Fruit fly (Drosophila melanogaster) whole organism, pupa: ENCODE data around the gene stg.
A peak's percentile ranks its signal among the peaks of the same experiment; 100 is the strongest.

Experiments used
- CG10348 ChIP-seq: fragments of 200-800 bp; sonication (Bioruptor generic); IDR thresholded peaks from 2 replicates; pipeline ENCODE4 v1.3.6; 2022; ENCODE audit warnings: missing biosample characterization, missing genetic modification characterization
- CG12605 ChIP-seq: fragments of 200-800 bp; sonication (Bioruptor generic); IDR thresholded peaks from 2 replicates; pipeline ENCODE4 v1.3.6; 2022; ENCODE audit warnings: missing biosample characterization, missing genetic modification characterization
- CG13204 ChIP-seq: fragments of 200-800 bp; sonication (Bioruptor generic); optimal IDR thresholded peaks from 2 replicates; lab custom pipeline; 2018; ENCODE audit warnings: missing biosample characterization, mild to moderate bottlenecking, missing genetic modification characterization, moderate library complexity
- CG14655 ChIP-seq: fragments of 200-800 bp; sonication (Bioruptor generic); optimal IDR thresholded peaks from 3 replicates; lab custom pipeline; 2017; ENCODE audit warnings: mild to moderate bottlenecking, missing biosample characterization, missing genetic modification reagents, missing genetic modification characterization
- CG15710 ChIP-seq: fragments of 200-800 bp; sonication (Bioruptor generic); optimal IDR thresholded peaks from 2 replicates; lab custom pipeline; 2018; ENCODE audit warnings: missing biosample characterization, mild to moderate bottlenecking, missing genetic modification characterization, moderate library complexity
- CG17806 ChIP-seq: fragments of 200-800 bp; sonication (Bioruptor generic); optimal IDR thresholded peaks from 2 replicates; lab custom pipeline; 2018; ENCODE audit warnings: missing biosample characterization, mild to moderate bottlenecking, missing genetic modification characterization, moderate library complexity
- CG32121 ChIP-seq: fragments of 200-800 bp; sonication (Bioruptor generic); IDR thresholded peaks from 2 replicates; pipeline ENCODE4 v1.3.6; 2022; ENCODE audit warnings: missing biosample characterization, missing genetic modification characterization
- CG34367 ChIP-seq: fragments of 200-800 bp; sonication (Bioruptor generic); optimal IDR thresholded peaks from 2 replicates; lab custom pipeline; 2018; ENCODE audit warnings: missing biosample characterization, mild to moderate bottlenecking, missing genetic modification characterization
- CG4496 ChIP-seq: fragments of 200-800 bp; sonication (Bioruptor generic); IDR thresholded peaks from 3 replicates; pipeline ENCODE4 v1.3.6; 2022; ENCODE audit warnings: missing biosample characterization, missing genetic modification characterization
- CG8159 ChIP-seq: fragments of 200-800 bp; sonication (Bioruptor generic); optimal IDR thresholded peaks from 3 replicates; lab custom pipeline; 2018; ENCODE audit warnings: missing biosample characterization, mild to moderate bottlenecking, missing genetic modification characterization, moderate library complexity
- CG8301 ChIP-seq: fragments of 200-800 bp; sonication (Bioruptor generic); optimal IDR thresholded peaks from 2 replicates; lab custom pipeline; 2018; ENCODE audit warnings: missing biosample characterization, mild to moderate bottlenecking, missing genetic modification characterization
- CG9948 ChIP-seq: fragments of 200-800 bp; sonication (Bioruptor generic); optimal IDR thresholded peaks from 2 replicates; lab custom pipeline; 2018; ENCODE audit warnings: missing biosample characterization, mild to moderate bottlenecking, missing genetic modification characterization, moderate library complexity
- D1 ChIP-seq: fragments of 200-800 bp; sonication (Bioruptor generic); optimal IDR thresholded peaks from 2 replicates; lab custom pipeline; 2018; ENCODE audit warnings: missing biosample characterization, mild to moderate bottlenecking, missing genetic modification characterization, moderate library complexity
- EcR ChIP-seq: fragments of 200-800 bp; sonication (Bioruptor generic); optimal IDR thresholded peaks from 3 replicates; lab custom pipeline; 2019; ENCODE audit warnings: missing biosample characterization, missing genetic modification characterization, mild to moderate bottlenecking, moderate library complexity, missing genetic modification reagents
- Ets98B ChIP-seq: fragments of 200-800 bp; sonication (Bioruptor generic); IDR thresholded peaks from 2 replicates; pipeline ENCODE4 v1.3.6; 2022; ENCODE audit warnings: missing biosample characterization, missing genetic modification characterization
- Pif1A ChIP-seq: fragments of 200-800 bp; sonication (Bioruptor generic); optimal IDR thresholded peaks from 3 replicates; lab custom pipeline; 2016; ENCODE audit warnings: missing biosample characterization, missing genetic modification characterization
- Pif1B ChIP-seq: fragments of 200-800 bp; sonication (Bioruptor generic); optimal IDR thresholded peaks from 3 replicates; lab custom pipeline; 2016; ENCODE audit warnings: missing biosample characterization, missing genetic modification characterization
- Snoo ChIP-seq: fragments of 200-800 bp; sonication (Bioruptor generic); optimal IDR thresholded peaks from 3 replicates; lab custom pipeline; 2017; ENCODE audit warnings: missing biosample characterization, mild to moderate bottlenecking, missing genetic modification characterization, inconsistent platforms
- fd96Ca ChIP-seq: fragments of 200-800 bp; sonication (Bioruptor generic); IDR thresholded peaks from 3 replicates; pipeline ENCODE4 v1.3.6; 2022; ENCODE audit warnings: missing biosample characterization, missing genetic modification characterization
- gl ChIP-seq: fragments of 200-800 bp; sonication (Bioruptor generic); optimal IDR thresholded peaks from 2 replicates; lab custom pipeline; 2018; ENCODE audit warnings: missing biosample characterization, mild to moderate bottlenecking, missing genetic modification characterization
- rn ChIP-seq: fragments of 200-800 bp; sonication (Bioruptor generic); IDR thresholded peaks from 2 replicates; pipeline ENCODE4 v1.3.6; 2022; ENCODE audit warnings: missing biosample characterization, missing genetic modification characterization

The stg gene

DNA sequence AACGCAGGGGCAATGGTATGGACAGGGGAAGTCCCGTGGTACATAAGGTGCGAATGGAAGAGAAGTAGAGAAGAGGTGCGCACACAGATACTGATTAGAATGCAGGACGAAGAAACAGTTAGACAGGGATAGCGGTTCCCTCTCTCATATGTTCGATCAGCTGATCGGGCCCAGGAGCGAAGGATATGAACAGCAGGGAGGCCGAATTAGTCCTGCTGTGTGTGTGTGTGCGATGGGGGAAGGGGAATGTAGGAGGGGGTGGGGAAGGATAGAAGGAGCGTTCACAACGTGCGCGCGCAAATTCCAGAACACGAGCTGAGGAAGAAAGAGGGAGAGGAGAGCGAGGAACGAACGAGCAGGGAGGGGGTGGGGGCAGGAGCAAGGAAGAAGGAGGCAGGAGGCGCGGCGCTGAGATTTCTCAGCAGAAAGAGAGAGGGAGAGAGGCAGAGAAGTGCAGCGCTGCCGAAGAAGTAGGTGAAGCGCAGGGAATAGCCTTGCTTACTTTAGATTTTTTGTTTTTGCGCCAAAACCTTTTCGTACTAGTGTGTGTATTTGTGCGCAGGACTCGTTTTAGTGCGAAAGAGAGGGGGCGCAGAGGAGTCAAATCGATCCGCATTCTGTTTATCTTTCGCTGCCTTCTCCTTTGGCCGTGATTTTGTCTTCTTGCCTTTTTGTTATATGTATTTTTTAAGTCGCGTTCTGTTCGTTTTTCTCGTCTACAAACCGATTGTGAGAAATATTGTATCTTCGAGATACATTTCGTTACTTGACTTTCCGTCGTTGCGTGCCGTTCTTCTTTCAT lies 2.5 kb upstream of the stg start:
- peak; percentile 59 for TF ChIP-seq EcR
- no peak for TF ChIP-seq gl (tag; lab: Kevin White, UChicago)
- TF ChIP-seq CG13204 (GFP tag; lab: Kevin White, UChicago): peak; percentile 73

dm6 chr3R:29256811-29257439 lies 1.3 kb upstream of the stg start:
- TF ChIP-seq CG17806 (tag; lab: Kevin White, UChicago): peak; percentile 83
- TF ChIP-seq CG32121 (GFP tag; lab: Robert Waterston, UW): no peak
- TF ChIP-seq D1 (tag; lab: Kevin White, UChicago): peak; percentile 31
- TF ChIP-seq CG8301: peak; percentile 38
- TF ChIP-seq Snoo (tag; lab: Kevin White, UChicago): peak; percentile 51
- peak; percentile 22 for TF ChIP-seq Pif1B
- peak; percentile 79 for TF ChIP-seq CG34367
- peak; percentile 45; the same call in 1 of the 2 replicates for TF ChIP-seq Ets98B (GFP tag; lab: Robert Waterston, UW)
- peak; percentile 30; the same call in 1 of the 2 replicates for TF ChIP-seq CG12605 (GFP tag; lab: Robert Waterston, UW)
- TF ChIP-seq CG9948 (tag; lab: Kevin White, UChicago): peak; percentile 80
- TF ChIP-seq Pif1A (GFP tag; lab: Kevin White, UChicago): peak; percentile 77
- TF ChIP-seq CG10348 (GFP tag; lab: Robert Waterston, UW): no peak
- peak; percentile 61 for TF ChIP-seq CG14655
- 0 out of 2 replicates have a peak, but pooled peaks have one; percentile 20 for TF ChIP-seq rn
- peak; percentile 86 for TF ChIP-seq CG4496 (GFP tag; lab: Robert Waterston, UW)
- peak; percentile 70 for TF ChIP-seq gl (tag; lab: Kevin White, UChicago)
- TF ChIP-seq CG13204 (GFP tag; lab: Kevin White, UChicago): no peak
- TF ChIP-seq fd96Ca: peak; percentile 54; the same call in 2 of the 3 replicates
- no peak for TF ChIP-seq EcR
- peak; percentile 87 for TF ChIP-seq CG8159 (tag; lab: Kevin White, UChicago)
- peak; percentile 71 for TF ChIP-seq CG15710 (tag; lab: Kevin White, UChicago)

DNA sequence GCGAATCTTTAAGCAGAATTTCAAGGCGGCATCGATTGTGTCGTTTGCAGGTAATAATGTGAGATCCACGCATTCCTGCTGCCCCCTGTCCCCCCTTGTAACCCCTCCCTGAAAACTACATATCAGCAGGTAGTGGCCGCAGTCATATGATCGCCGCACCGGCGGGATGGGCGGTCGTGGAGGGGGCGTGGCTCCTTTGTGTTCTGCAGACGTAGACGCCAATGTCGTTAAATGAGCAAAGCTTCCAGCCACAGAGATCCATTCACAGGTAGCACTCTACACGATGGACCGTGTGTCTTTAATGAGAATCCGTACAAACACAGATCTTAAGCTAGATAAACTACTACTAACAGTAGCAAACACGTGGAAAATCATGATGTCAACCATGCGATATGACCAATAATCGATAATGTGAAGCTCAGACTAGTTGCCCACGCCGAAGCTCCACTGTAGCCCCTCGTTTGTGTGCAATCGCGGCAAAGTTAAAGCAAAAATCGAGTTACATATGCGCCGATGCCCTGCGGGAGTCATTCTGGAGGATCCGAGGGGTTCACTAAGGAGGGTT lies 445 bp upstream of the stg start, which contains the start of gene CG45544:
Gene CG45544 (plus strand): TSS at position 523 of the 565 bp plus-strand sequence.
- TF ChIP-seq Pif1A (GFP tag; lab: Kevin White, UChicago) (peak; percentile 91), rn (peak; percentile 76), CG8159 (tag; lab: Kevin White, UChicago) (peak; percentile 96), CG14655 (peak; percentile 88), CG12605 (GFP tag; lab: Robert Waterston, UW) (peak; percentile 73), Pif1B (peak; percentile 95), D1 (tag; lab: Kevin White, UChicago) (peak; percentile 57), EcR (peak; percentile 64), Snoo (tag; lab: Kevin White, UChicago) (peak; percentile 87), CG15710 (tag; lab: Kevin White, UChicago) (peak; percentile 97), CG17806 (tag; lab: Kevin White, UChicago) (peak; percentile 96), CG8301 (peak; percentile 85), CG9948 (tag; lab: Kevin White, UChicago) (peak; percentile 95), Ets98B (GFP tag; lab: Robert Waterston, UW) (peak; percentile 68), CG4496 (GFP tag; lab: Robert Waterston, UW) (peak; percentile 89), CG34367 (peak; percentile 94), fd96Ca (peak; percentile 95), gl (tag; lab: Kevin White, UChicago) (peak; percentile 94), CG13204 (GFP tag; lab: Kevin White, UChicago) (peak; percentile 88), CG32121 (GFP tag; lab: Robert Waterston, UW) (0 out of 2 replicates have a peak, but pooled peaks have one; percentile 5), CG10348 (GFP tag; lab: Robert Waterston, UW) (no peak)
- TF ChIP-seq, all 21 proteins: peak for 20

DNA sequence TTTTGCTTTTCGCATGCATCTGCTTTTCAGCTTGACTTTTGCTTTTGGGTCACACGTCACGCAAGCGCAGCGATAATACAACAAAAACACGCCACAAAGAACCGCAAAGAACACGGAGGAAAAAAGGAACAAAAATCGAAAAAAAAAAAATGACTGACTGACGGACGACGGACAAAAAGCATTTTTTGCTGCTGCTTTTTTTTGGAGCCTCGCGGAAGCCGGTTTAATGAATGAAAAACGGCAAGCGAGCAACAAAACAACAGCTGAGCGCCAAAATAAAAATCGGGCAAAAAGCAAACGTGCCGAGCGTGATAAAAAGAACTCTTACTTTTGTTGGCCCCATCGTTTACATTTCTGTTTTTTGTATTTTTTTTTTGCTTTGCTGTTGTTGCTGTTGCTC lies 1.2 kb downstream of the stg start:
- TF ChIP-seq CG34367: peak; percentile 85
- TF ChIP-seq CG14655: peak; percentile 7
- TF ChIP-seq Snoo (tag; lab: Kevin White, UChicago): peak; percentile 85
- TF ChIP-seq CG4496 (GFP tag; lab: Robert Waterston, UW): peak; percentile 73
- no peak for TF ChIP-seq CG10348 (GFP tag; lab: Robert Waterston, UW)
- peak; percentile 19 for TF ChIP-seq CG8301
- TF ChIP-seq CG13204 (GFP tag; lab: Kevin White, UChicago): peak; percentile 93
- peak; percentile 73 for TF ChIP-seq CG9948 (tag; lab: Kevin White, UChicago)
- TF ChIP-seq D1 (tag; lab: Kevin White, UChicago): peak; percentile 66
- TF ChIP-seq Pif1B: peak; percentile 72
- peak; percentile 61 for TF ChIP-seq CG12605 (GFP tag; lab: Robert Waterston, UW)
- TF ChIP-seq CG32121 (GFP tag; lab: Robert Waterston, UW): no peak
- peak; percentile 76 for TF ChIP-seq Pif1A (GFP tag; lab: Kevin White, UChicago)
- peak; percentile 49; the same call in 1 of the 3 replicates for TF ChIP-seq fd96Ca
- no peak for TF ChIP-seq Ets98B (GFP tag; lab: Robert Waterston, UW)
- 0 out of 2 replicates have a peak, but pooled peaks have one; percentile 16 for TF ChIP-seq rn
- TF ChIP-seq CG8159 (tag; lab: Kevin White, UChicago): peak; percentile 90
- peak; percentile 98 for TF ChIP-seq gl (tag; lab: Kevin White, UChicago)
- peak; percentile 58 for TF ChIP-seq EcR
- peak; percentile 81 for TF ChIP-seq CG17806 (tag; lab: Kevin White, UChicago)
- TF ChIP-seq CG15710 (tag; lab: Kevin White, UChicago): peak; percentile 91
- TF ChIP-seq, all 21 proteins: peak for 18
